Worm (Caenorhabditis elegans) whole organism, late embryonic: ENCODE results near the gene srj-1.

Source experiments
- dmd-4 ChIP-seq: sonication (generic microtip); optimal IDR thresholded peaks from 2 replicates; lab custom pipeline; 2016; ENCODE audit warnings: borderline replicate concordance, missing genetic modification characterization, missing compliant biosample characterization
- pqm-1 ChIP-seq: sonication (generic microtip); optimal IDR thresholded peaks from 2 replicates; lab custom pipeline; 2016; ENCODE audit warnings: missing genetic modification characterization, missing compliant biosample characterization

DNA sequence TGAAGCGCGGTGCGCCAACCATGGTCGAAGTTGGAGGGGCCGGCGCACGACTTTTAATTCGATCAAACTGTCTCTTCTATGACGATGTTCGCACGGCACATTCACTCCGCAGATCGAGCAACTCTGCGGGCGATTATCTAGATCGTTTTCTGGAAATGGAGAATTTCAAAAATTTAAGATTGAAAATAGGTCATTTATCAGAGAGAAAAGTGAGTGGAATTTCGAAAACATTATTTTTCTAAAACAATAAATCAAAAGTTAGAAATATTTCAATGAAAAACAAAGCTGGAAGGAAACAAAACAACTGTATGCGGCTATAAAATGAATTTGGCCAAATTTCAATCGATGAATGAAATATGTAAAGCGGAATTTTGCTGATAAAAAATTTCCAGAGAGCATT lies 45.6 kb upstream of the srj-1 start, which contains the start of the genes ZK617.26 and unc-22:
- TF ChIP-seq pqm-1 (tag; lab: Kevin White, UChicago) (no peak), dmd-4 (tag; lab: Kevin White, UChicago) (no peak)
